Worm (Caenorhabditis elegans): ENCODE results near the gene fbxa-183.

The fbxa-183 gene

DNA sequence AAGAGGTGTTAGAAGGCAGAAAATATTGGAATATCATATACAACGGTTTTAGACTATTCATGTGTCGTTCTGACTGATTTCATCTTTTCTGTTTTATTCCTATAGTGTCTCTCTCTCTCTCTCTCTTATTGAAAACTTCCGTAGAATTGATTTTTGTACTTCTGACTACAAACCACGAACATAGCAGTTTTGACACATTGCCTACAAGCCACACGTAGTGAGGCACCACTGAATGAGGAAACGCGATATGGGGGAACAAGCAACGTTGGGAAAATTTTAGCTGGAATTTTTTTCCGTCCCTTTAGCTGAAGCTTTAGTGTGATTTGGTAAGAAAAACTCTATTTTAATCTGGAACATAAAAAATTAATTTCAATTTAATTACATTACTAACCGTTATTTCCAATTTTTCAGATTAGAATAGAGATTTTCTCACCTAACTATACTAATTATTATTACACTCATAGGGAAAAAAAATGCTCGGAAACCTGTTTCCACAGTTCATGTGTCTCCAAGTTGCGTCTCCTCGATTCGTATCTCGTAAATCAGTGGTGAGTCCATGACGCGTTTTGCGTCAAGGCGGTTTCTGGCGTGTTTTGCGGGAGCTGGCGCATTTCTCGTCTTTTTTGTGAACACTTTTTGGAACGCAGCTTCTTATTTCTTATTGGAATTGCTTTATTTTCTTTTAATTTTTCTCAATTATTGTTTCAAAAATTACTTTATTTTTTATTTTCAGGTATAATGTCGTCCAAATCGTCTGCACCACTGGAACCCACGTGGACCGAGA is 8.1 kb upstream of the fbxa-183 start, which contains the start of the genes nhr-142 and F44E7.9:
Gene nhr-142, minus strand, starts transcription at position 57 of the 784 bp plus-strand sequence.
Gene F44E7.9, plus strand, starts transcription at position 734 of the 784 bp plus-strand sequence.
- TF ChIP-seq gmeb-1 (tag; optimal IDR thresholded peaks at IDR 0.05): peak; percentile 86
- TF ChIP-seq unc-55 (GFP tag; optimal IDR thresholded peaks at IDR 0.05): peak; percentile 90
- TF ChIP-seq egl-27 (tag; optimal IDR thresholded peaks at IDR 0.05): peak; percentile 47
- no peak for TF ChIP-seq nhr-12 (tag; optimal IDR thresholded peaks at IDR 0.05)
- peak; percentile 18 for TF ChIP-seq nhr-6 (tag; optimal IDR thresholded peaks at IDR 0.05)
- TF ChIP-seq unc-39 (tag; optimal IDR thresholded peaks at IDR 0.05): no peak
- peak; percentile 16 for TF ChIP-seq ztf-11 (tag; optimal IDR thresholded peaks at IDR 0.05)
- TF ChIP-seq F13H6.1 (tag; optimal IDR thresholded peaks at IDR 0.05): peak; percentile 85
- TF ChIP-seq peb-1 (tag; optimal IDR thresholded peaks at IDR 0.05): no peak
- TF ChIP-seq fos-1 (tag; optimal IDR thresholded peaks at IDR 0.05): peak; percentile 66
- TF ChIP-seq nhr-25 (tag; optimal IDR thresholded peaks at IDR 0.05): peak; percentile 70
- TF ChIP-seq nhr-21 (tag; optimal IDR thresholded peaks at IDR 0.05): peak; percentile 58
- TF ChIP-seq blmp-1 (tag; optimal IDR thresholded peaks at IDR 0.05; ENCODE audit: insufficient read depth): peak; percentile 7
- TF ChIP-seq mbf-1 (tag; optimal IDR thresholded peaks at IDR 0.05): no peak
- TF ChIP-seq mab-5 (tag; optimal IDR thresholded peaks at IDR 0.05): peak; percentile 83
- TF ChIP-seq nhr-77 (tag; optimal IDR thresholded peaks at IDR 0.05): peak; percentile 16
- TF ChIP-seq sma-9 (GFP tag; optimal IDR thresholded peaks at IDR 0.05): peak; percentile 91
- TF ChIP-seq sma-9 (tag; optimal IDR thresholded peaks at IDR 0.05): no peak
- TF ChIP-seq ceh-82 (tag; optimal IDR thresholded peaks at IDR 0.05): peak; percentile 63
- no peak for TF ChIP-seq aly-2 (tag; optimal IDR thresholded peaks at IDR 0.05)
- peak; percentile 87 for TF ChIP-seq nhr-129 (tag; optimal IDR thresholded peaks at IDR 0.05)
- peak; percentile 64 for TF ChIP-seq sem-4 (tag; optimal IDR thresholded peaks at IDR 0.05)
- peak; percentile 44 for TF ChIP-seq Y55F3AM.14 (GFP tag; optimal IDR thresholded peaks at IDR 0.05)
- TF ChIP-seq lsy-2 (tag; optimal IDR thresholded peaks at IDR 0.05): peak; percentile 73 to 91
- peak; percentile 30 for TF ChIP-seq snpc-4 (tag; optimal IDR thresholded peaks at IDR 0.05)
- peak; percentile 86 for TF ChIP-seq lin-13 (GFP tag; optimal IDR thresholded peaks at IDR 0.05)
- peak; percentile 90 for TF ChIP-seq sma-3 (GFP tag; optimal IDR thresholded peaks at IDR 0.05)
- TF ChIP-seq C34F6.9 (tag; optimal IDR thresholded peaks at IDR 0.05): peak; percentile 87
- peak; percentile 7 for TF ChIP-seq R02D3.7 (tag; optimal IDR thresholded peaks at IDR 0.05)
- no peak for TF ChIP-seq ama-1 (optimal IDR thresholded peaks at IDR 0.05)
- no peak for TF ChIP-seq nhr-23 (tag; optimal IDR thresholded peaks at IDR 0.05)
- no peak for TF ChIP-seq elt-1 (tag; optimal IDR thresholded peaks at IDR 0.05)
- TF ChIP-seq crh-2 (tag; optimal IDR thresholded peaks at IDR 0.05): peak; percentile 69
- TF ChIP-seq ztf-4 (tag; optimal IDR thresholded peaks at IDR 0.05): no peak
- peak in 1 of 2 experiments; percentile 29 for TF ChIP-seq mdl-1 (tag; optimal IDR thresholded peaks at IDR 0.05)
- TF ChIP-seq lin-11 (tag; optimal IDR thresholded peaks at IDR 0.05): peak; percentile 57
- no peak for TF ChIP-seq ceh-16 (tag; optimal IDR thresholded peaks at IDR 0.05)
- TF ChIP-seq unc-62 (GFP tag; optimal IDR thresholded peaks at IDR 0.05): no peak
- TF ChIP-seq ztf-1 (GFP tag; conservative IDR thresholded peaks at IDR 0.05): no peak
- TF ChIP-seq nhr-11 (tag; optimal IDR thresholded peaks at IDR 0.05): no peak
- peak; percentile 33 for TF ChIP-seq zag-1 (tag; optimal IDR thresholded peaks at IDR 0.05)
- TF ChIP-seq skn-1 (tag; optimal IDR thresholded peaks at IDR 0.05): no peak

DNA sequence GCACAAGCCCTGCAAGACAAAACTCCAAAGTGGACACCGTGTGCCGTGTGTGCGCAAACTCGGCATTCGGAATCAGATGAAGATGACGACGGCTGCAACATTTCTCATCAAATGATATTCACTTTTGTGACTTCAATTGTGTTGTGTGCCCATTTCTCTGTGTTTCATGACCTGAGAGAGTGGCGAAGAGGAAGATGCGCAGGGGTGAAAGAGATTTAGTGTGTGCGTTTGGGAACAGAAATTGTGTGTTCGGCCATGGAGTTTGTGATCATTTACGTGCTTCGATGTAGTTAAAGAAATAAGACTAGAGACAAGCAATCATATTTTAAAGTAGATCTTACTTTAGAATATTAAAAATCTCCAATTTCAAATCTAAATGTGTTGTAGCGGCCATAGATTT is 6.1 kb upstream of the fbxa-183 start:
- TF ChIP-seq nhr-12 (tag; optimal IDR thresholded peaks at IDR 0.05) (no peak), peb-1 (tag; optimal IDR thresholded peaks at IDR 0.05) (no peak), snpc-4 (tag; optimal IDR thresholded peaks at IDR 0.05) (no peak), nhr-25 (tag; optimal IDR thresholded peaks at IDR 0.05) (no peak), elt-3 (tag; optimal IDR thresholded peaks at IDR 0.05) (no peak), nhr-10 (tag; optimal IDR thresholded peaks at IDR 0.05) (no peak), lsy-2 (tag; optimal IDR thresholded peaks at IDR 0.05) (peak in 1 of 2 experiments; percentile 10), sma-3 (GFP tag; optimal IDR thresholded peaks at IDR 0.05) (no peak), mab-5 (tag; optimal IDR thresholded peaks at IDR 0.05) (no peak), unc-62 (GFP tag; optimal IDR thresholded peaks at IDR 0.05) (no peak), sma-9 (GFP tag; optimal IDR thresholded peaks at IDR 0.05) (peak; percentile 20), sma-9 (tag; optimal IDR thresholded peaks at IDR 0.05) (no peak), lin-13 (GFP tag; optimal IDR thresholded peaks at IDR 0.05) (no peak), fos-1 (tag; optimal IDR thresholded peaks at IDR 0.05) (peak; percentile 18), alr-1 (tag; optimal IDR thresholded peaks at IDR 0.05) (no peak)
